Worm (Caenorhabditis elegans) whole organism, late embryonic: ENCODE data around the gene Y38H6C.9.

Source experiments
- ama-1 ChIP-seq: fragments of 150-350 bp; optimal IDR thresholded peaks from 2 replicates; lab custom pipeline; 2014
- ceh-30 ChIP-seq: fragments of 150-350 bp; optimal IDR thresholded peaks from 2 replicates; lab custom pipeline; 2014; ENCODE audit warnings: missing biosample characterization, missing genetic modification characterization
- ceh-45 ChIP-seq: fragments of 200-800 bp; sonication (Bioruptor generic); IDR thresholded peaks from 2 replicates; pipeline ENCODE4 v1.3.6; 2022; ENCODE audit warnings: missing genetic modification reagents, missing genetic modification characterization, missing compliant biosample characterization
- ceh-9 ChIP-seq: sonication (generic microtip); optimal IDR thresholded peaks from 2 replicates; lab custom pipeline; 2016; ENCODE audit warnings: mild to moderate bottlenecking, missing genetic modification characterization, inconsistent platforms, missing compliant biosample characterization
- ets-4 ChIP-seq: sonication (generic microtip); optimal IDR thresholded peaks from 2 replicates; lab custom pipeline; 2016; ENCODE audit warnings: missing genetic modification characterization, missing compliant biosample characterization
- fax-1 ChIP-seq: sonication (generic microtip); optimal IDR thresholded peaks from 2 replicates; lab custom pipeline; 2016; ENCODE audit warnings: missing genotype, missing genetic modification characterization, missing compliant biosample characterization
- fkh-10 ChIP-seq: fragments of 150-350 bp; optimal IDR thresholded peaks from 2 replicates; lab custom pipeline; 2014; ENCODE audit warnings: missing biosample characterization, missing genetic modification reagents, missing genetic modification characterization
- gmeb-2 ChIP-seq: sonication (generic microtip); optimal IDR thresholded peaks from 2 replicates; lab custom pipeline; 2016; ENCODE audit warnings: missing genetic modification characterization, inconsistent platforms, missing compliant biosample characterization
- lin-11 ChIP-seq: fragments of 200-800 bp; sonication (Bioruptor generic); optimal IDR thresholded peaks from 2 replicates; lab custom pipeline; 2018; ENCODE audit warnings: mild to moderate bottlenecking, missing genetic modification characterization, missing compliant biosample characterization
- nhr-11 ChIP-seq: fragments of 150-350 bp; optimal IDR thresholded peaks from 2 replicates; lab custom pipeline; 2014; ENCODE audit warnings: missing biosample characterization, missing genetic modification characterization
- pag-3 ChIP-seq: sonication (generic microtip); optimal IDR thresholded peaks from 2 replicates; lab custom pipeline; 2016; ENCODE audit warnings: missing compliant biosample characterization, missing genetic modification characterization, borderline replicate concordance
- pha-4 ChIP-seq: fragments of 150-350 bp; optimal IDR thresholded peaks from 2 replicates; lab custom pipeline; 2018; ENCODE audit warnings: missing biosample characterization, missing genetic modification reagents, missing genetic modification characterization

ce11 chrV:20480790-20481189 is 41.3 kb downstream of the Y38H6C.9 start:
- TF ChIP-seq lin-11 (tag; lab: Kevin White, UChicago): no peak
- no peak for TF ChIP-seq pha-4
- no peak for TF ChIP-seq ceh-30 (tag; lab: Kevin White, UChicago)
- TF ChIP-seq fax-1: no peak
- TF ChIP-seq fkh-10 (GFP tag; lab: Kevin White, UChicago): no peak
- TF ChIP-seq ceh-9 (tag; lab: Kevin White, UChicago): no peak
- TF ChIP-seq gmeb-2 (tag; lab: Kevin White, UChicago): no peak
- no peak for TF ChIP-seq pag-3 (tag; lab: Kevin White, UChicago)
- no peak for TF ChIP-seq ceh-45 (GFP tag; lab: Robert Waterston, UW)
- TF ChIP-seq ama-1: no peak
- no peak for TF ChIP-seq nhr-11 (tag; lab: Kevin White, UChicago)
- TF ChIP-seq ets-4: no peak
